4 fruit fly cellular contexts compared by ENCODE assay signal in the genomic region with DNA sequence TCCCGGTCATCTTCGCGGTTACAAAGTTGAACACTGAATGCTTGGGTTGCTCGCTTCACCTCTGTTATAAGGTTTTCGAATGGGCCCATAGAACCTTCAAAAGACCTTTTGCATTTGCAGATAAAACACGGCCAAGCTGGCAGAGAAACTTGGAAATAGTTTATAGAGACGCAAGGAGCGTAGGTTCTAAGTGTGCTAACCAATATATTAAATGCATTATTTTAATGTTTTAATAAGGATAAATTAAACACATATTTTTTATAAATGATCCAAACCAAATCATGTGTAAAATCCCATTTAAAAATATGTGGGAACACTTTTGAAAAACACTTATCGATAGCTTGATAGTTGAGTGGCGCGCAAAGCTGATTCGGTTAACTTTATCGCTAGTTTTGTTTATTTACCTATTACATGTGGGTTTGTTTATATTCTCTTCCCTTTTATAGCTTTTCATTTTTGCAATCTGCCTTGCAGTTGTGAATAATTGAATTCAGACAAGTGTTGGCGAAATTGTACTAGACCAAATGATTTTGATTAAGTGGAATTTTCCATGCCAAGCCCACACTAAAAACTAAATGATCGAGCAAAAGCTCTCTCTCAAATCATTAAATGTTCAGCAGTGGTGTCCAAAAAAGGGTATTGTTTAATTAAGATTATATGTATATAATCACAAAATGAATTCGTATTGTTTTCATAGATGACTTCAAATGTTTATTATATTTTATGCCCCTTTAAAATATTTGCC.
TF ChIP-seq lines count a peak whose summit lies in the region.

A gene (minus strand): TSS at position 51 of the 745 bp plus-strand sequence.

- no peak for TF ChIP-seq CTCF in whole organism, embryonic (GFP tag; optimal IDR thresholded peaks at IDR 0.05; lab: Kevin White, UChicago)

TF ChIP-seq in whole organism, adult, 20 proteins besides CTCF, POLR2A, EP300 and RAD21:
- TF ChIP-seq Hr96 (GFP tag; optimal IDR thresholded peaks at IDR 0.05; lab: Kevin White, UChicago), result no peak
- TF ChIP-seq CG1620 (GFP tag; optimal IDR thresholded peaks at IDR 0.05; lab: Kevin White, UChicago), result no peak
- TF ChIP-seq pad (GFP tag; optimal IDR thresholded peaks at IDR 0.05; lab: Kevin White, UChicago), result peak; percentile 10
- peak; percentile 7 for TF ChIP-seq tj (GFP tag; optimal IDR thresholded peaks at IDR 0.05; lab: Kevin White, UChicago)
- peak; percentile 67 for TF ChIP-seq CG12768 (GFP tag; optimal IDR thresholded peaks at IDR 0.05; lab: Kevin White, UChicago)
- no peak for TF ChIP-seq Crg-1 (GFP tag; optimal IDR thresholded peaks at IDR 0.05; lab: Kevin White, UChicago)
- TF ChIP-seq cnc (optimal IDR thresholded peaks at IDR 0.05; lab: Kevin White, UChicago), result no peak
- peak; percentile 70 for TF ChIP-seq CG11617 (GFP tag; optimal IDR thresholded peaks at IDR 0.05; lab: Kevin White, UChicago)
- TF ChIP-seq kay (GFP tag; lab: Kevin White, UChicago; ENCODE audit: borderline replicate concordance), result peak; percentile 97
- TF ChIP-seq toe (GFP tag; optimal IDR thresholded peaks at IDR 0.05; lab: Kevin White, UChicago), result no peak
- peak; percentile 78 for TF ChIP-seq CG33017 (tag; optimal IDR thresholded peaks at IDR 0.05; lab: Kevin White, UChicago)
- peak; percentile 86 for TF ChIP-seq cic (GFP tag; optimal IDR thresholded peaks at IDR 0.05; lab: Kevin White, UChicago)
- peak; percentile 86 for TF ChIP-seq CG7101 (tag; optimal IDR thresholded peaks at IDR 0.05; lab: Kevin White, UChicago)
- peak; percentile 77 for TF ChIP-seq CG14711 (tag; optimal IDR thresholded peaks at IDR 0.05; lab: Kevin White, UChicago)
- peak; percentile 24 for TF ChIP-seq bab1 (GFP tag; optimal IDR thresholded peaks at IDR 0.05; lab: Kevin White, UChicago)
- no peak for TF ChIP-seq ovo (GFP tag; optimal IDR thresholded peaks at IDR 0.05; lab: Kevin White, UChicago)
- TF ChIP-seq Mnt (GFP tag; optimal IDR thresholded peaks at IDR 0.05; lab: Kevin White, UChicago), result peak; percentile 56
- TF ChIP-seq CG5204 (GFP tag; optimal IDR thresholded peaks at IDR 0.05; lab: Kevin White, UChicago), result no peak
- peak; percentile 53 for TF ChIP-seq CG7045 (GFP tag; optimal IDR thresholded peaks at IDR 0.05; lab: Kevin White, UChicago)
- TF ChIP-seq Clk (GFP tag; optimal IDR thresholded peaks at IDR 0.05; lab: Kevin White, UChicago), result no peak
TF ChIP-seq in whole organism, adult: peak in this region for 12.

TF ChIP-seq in whole organism, embryonic, 481 proteins besides CTCF, POLR2A, EP300 and RAD21 (continues in another document):
- TF ChIP-seq Antp (GFP tag; optimal IDR thresholded peaks at IDR 0.05; lab: Kevin White, UChicago), result no peak
- no peak for TF ChIP-seq bab2 (GFP tag; optimal IDR thresholded peaks at IDR 0.05; lab: Kevin White, UChicago)
- TF ChIP-seq CG10321 (GFP tag; IDR thresholded peaks at IDR 0.05; lab: Robert Waterston, UW), result no peak
- TF ChIP-seq slbo (GFP tag; IDR thresholded peaks at IDR 0.05; lab: Robert Waterston, UW), result peak; percentile 29; the same call in 1 of the 2 replicates
- TF ChIP-seq Hmx (GFP tag; optimal IDR thresholded peaks at IDR 0.05; lab: Kevin White, UChicago), result no peak
- TF ChIP-seq CG8359 (GFP tag; optimal IDR thresholded peaks at IDR 0.05; lab: Kevin White, UChicago; ENCODE audit: borderline replicate concordance), result no peak
- TF ChIP-seq H2.0 (GFP tag; IDR thresholded peaks at IDR 0.05; lab: Robert Waterston, UW), result 0 out of 2 replicates have a peak, but pooled peaks have one; percentile 13
- no peak for TF ChIP-seq CG9876 (GFP tag; optimal IDR thresholded peaks at IDR 0.05; lab: Kevin White, UChicago)
- TF ChIP-seq Dek (tag; optimal IDR thresholded peaks at IDR 0.05; lab: Kevin White, UChicago), result no peak
- no peak for TF ChIP-seq lola (GFP tag; optimal IDR thresholded peaks at IDR 0.05; lab: Kevin White, UChicago)
- TF ChIP-seq ewg (GFP tag; optimal IDR thresholded peaks at IDR 0.05; lab: Kevin White, UChicago), result no peak
- no peak for TF ChIP-seq gro (GFP tag; optimal IDR thresholded peaks at IDR 0.05; lab: Kevin White, UChicago)
- TF ChIP-seq Lim3 (GFP tag; IDR thresholded peaks at IDR 0.05; lab: Robert Waterston, UW), result no peak
- no peak for TF ChIP-seq wdn (GFP tag; IDR thresholded peaks at IDR 0.05; lab: Robert Waterston, UW)
- TF ChIP-seq CG10147 (GFP tag; optimal IDR thresholded peaks at IDR 0.05; lab: Kevin White, UChicago), result peak; percentile 11
- TF ChIP-seq scrt (GFP tag; optimal IDR thresholded peaks at IDR 0.05; lab: Kevin White, UChicago), result peak; percentile 1
- no peak for TF ChIP-seq Dip3 (GFP tag; optimal IDR thresholded peaks at IDR 0.05; lab: Kevin White, UChicago)
- no peak for TF ChIP-seq p53 (GFP tag; optimal IDR thresholded peaks at IDR 0.05; lab: Kevin White, UChicago)
- TF ChIP-seq Doc3 (GFP tag; IDR thresholded peaks at IDR 0.05; lab: Robert Waterston, UW; ENCODE audit: partially characterized antibody), result peak; percentile 38; the same call in 2 of the 3 replicates
- TF ChIP-seq tgo (GFP tag; IDR thresholded peaks at IDR 0.05; lab: Robert Waterston, UW), result peak; percentile 23; the same call in 1 of the 3 replicates
- no peak for TF ChIP-seq HmgD (GFP tag; optimal IDR thresholded peaks at IDR 0.05; lab: Kevin White, UChicago)

TF ChIP-seq in whole organism, prepupa, 60 proteins besides CTCF, POLR2A, EP300 and RAD21:
- TF ChIP-seq dac (GFP tag; optimal IDR thresholded peaks at IDR 0.05; lab: Kevin White, UChicago) (no peak), CG15336 (GFP tag; IDR thresholded peaks at IDR 0.05; lab: Robert Waterston, UW) (peak; percentile 36; the same call in 1 of the 2 replicates), svp (GFP tag; lab: Kevin White, UChicago) (peak; percentile 10), Eip93F (GFP tag; optimal IDR thresholded peaks at IDR 0.05; lab: Kevin White, UChicago) (no peak), Eip78C (GFP tag; lab: Kevin White, UChicago) (peak; percentile 81), Blimp-1 (GFP tag; optimal IDR thresholded peaks at IDR 0.05; lab: Kevin White, UChicago) (no peak), CG6163 (GFP tag; IDR thresholded peaks at IDR 0.05; lab: Robert Waterston, UW) (peak; percentile 52; the same call in 2 of the 3 replicates), Hr4 (GFP tag; optimal IDR thresholded peaks at IDR 0.05; lab: Kevin White, UChicago) (peak; percentile 46), CG3919 (GFP tag; optimal IDR thresholded peaks at IDR 0.05; lab: Kevin White, UChicago) (peak; percentile 9), CG11294 (GFP tag; IDR thresholded peaks at IDR 0.05; lab: Robert Waterston, UW) (0 out of 2 replicates have a peak, but pooled peaks have one; percentile 8), eg (GFP tag; IDR thresholded peaks at IDR 0.05; lab: Robert Waterston, UW) (peak; percentile 70; the same call in 2 of the 3 replicates), esn (GFP tag; optimal IDR thresholded peaks at IDR 0.05; lab: Kevin White, UChicago) (no peak), CG4318 (GFP tag; optimal IDR thresholded peaks at IDR 0.05; lab: Kevin White, UChicago) (no peak), Gug (GFP tag; IDR thresholded peaks at IDR 0.05; lab: Robert Waterston, UW) (peak; percentile 33; the same call in 1 of the 2 replicates), CG6854 (GFP tag; optimal IDR thresholded peaks at IDR 0.05; lab: Kevin White, UChicago) (no peak), Ets96B (tag; optimal IDR thresholded peaks at IDR 0.05; lab: Kevin White, UChicago) (peak; percentile 16)

TF ChIP-seq in whole organism, pupa, 21 proteins besides CTCF, POLR2A, EP300 and RAD21:
- no peak for TF ChIP-seq CG15710 (tag; optimal IDR thresholded peaks at IDR 0.05; lab: Kevin White, UChicago)
- TF ChIP-seq fd96Ca (GFP tag; IDR thresholded peaks at IDR 0.05; lab: Robert Waterston, UW), result no peak
- TF ChIP-seq CG12605 (GFP tag; IDR thresholded peaks at IDR 0.05; lab: Robert Waterston, UW), result peak; percentile 55
- peak; percentile 80 for TF ChIP-seq CG4496 (GFP tag; IDR thresholded peaks at IDR 0.05; lab: Robert Waterston, UW)
- no peak for TF ChIP-seq Pif1A (GFP tag; optimal IDR thresholded peaks at IDR 0.05; lab: Kevin White, UChicago)
- TF ChIP-seq CG10348 (GFP tag; IDR thresholded peaks at IDR 0.05; lab: Robert Waterston, UW), result no peak
- TF ChIP-seq EcR (GFP tag; optimal IDR thresholded peaks at IDR 0.05; lab: Kevin White, UChicago), result no peak
- TF ChIP-seq CG34367 (tag; optimal IDR thresholded peaks at IDR 0.05; lab: Kevin White, UChicago), result no peak
- TF ChIP-seq CG9948 (tag; optimal IDR thresholded peaks at IDR 0.05; lab: Kevin White, UChicago), result no peak
- no peak for TF ChIP-seq CG8159 (tag; optimal IDR thresholded peaks at IDR 0.05; lab: Kevin White, UChicago)
- no peak for TF ChIP-seq Snoo (tag; optimal IDR thresholded peaks at IDR 0.05; lab: Kevin White, UChicago)
- TF ChIP-seq CG14655 (GFP tag; optimal IDR thresholded peaks at IDR 0.05; lab: Kevin White, UChicago), result no peak
- TF ChIP-seq Ets98B (GFP tag; IDR thresholded peaks at IDR 0.05; lab: Robert Waterston, UW), result peak; percentile 21; the same call in 1 of the 2 replicates
- no peak for TF ChIP-seq CG8301 (tag; optimal IDR thresholded peaks at IDR 0.05; lab: Kevin White, UChicago)
- TF ChIP-seq gl (tag; optimal IDR thresholded peaks at IDR 0.05; lab: Kevin White, UChicago), result no peak
- TF ChIP-seq CG13204 (GFP tag; optimal IDR thresholded peaks at IDR 0.05; lab: Kevin White, UChicago), result no peak
- peak; percentile 52 for TF ChIP-seq CG32121 (GFP tag; IDR thresholded peaks at IDR 0.05; lab: Robert Waterston, UW)
- no peak for TF ChIP-seq rn (GFP tag; IDR thresholded peaks at IDR 0.05; lab: Robert Waterston, UW)
